Worm (Caenorhabditis elegans): Measurements from ENCODE around the gene C09G1.5.

DNA sequence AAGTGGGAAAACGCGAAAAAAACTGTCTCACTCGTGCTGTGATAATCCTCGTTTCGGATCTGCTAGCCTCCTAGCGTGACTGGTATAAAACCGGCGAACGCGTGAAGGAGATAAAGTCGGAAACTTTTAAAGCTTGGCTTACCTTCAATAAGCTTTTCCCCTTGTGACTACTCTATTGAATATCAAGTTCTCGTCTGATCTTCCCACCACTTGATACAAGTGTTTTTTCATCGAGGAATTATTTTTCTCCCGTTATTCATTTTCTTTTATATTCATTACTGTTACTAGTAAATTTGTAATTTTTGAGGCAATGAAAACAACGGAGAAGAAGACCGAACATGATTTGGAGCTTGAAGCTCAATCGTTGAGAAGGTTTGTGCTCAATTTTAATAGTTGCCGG is 7.7 kb upstream of the C09G1.5 start, which contains the start of gene col-186:
- TF ChIP-seq him-1 (tag; optimal IDR thresholded peaks at IDR 0.05): no peak
- TF ChIP-seq W03F9.2 (tag; optimal IDR thresholded peaks at IDR 0.05): no peak
